Fruit fly (Drosophila melanogaster) S2 (cell line): ENCODE measurements around the gene Hsp60B.

Source experiments
- CG8478 ChIP-seq: fragments of >200 bp; optimal IDR thresholded peaks from 2 replicates; lab custom pipeline; 2018
- CTCF ChIP-seq, 2 experiments: fragments of >200 bp; optimal IDR thresholded peaks; 2 replicates each; lab custom pipeline; 2018

DNA sequence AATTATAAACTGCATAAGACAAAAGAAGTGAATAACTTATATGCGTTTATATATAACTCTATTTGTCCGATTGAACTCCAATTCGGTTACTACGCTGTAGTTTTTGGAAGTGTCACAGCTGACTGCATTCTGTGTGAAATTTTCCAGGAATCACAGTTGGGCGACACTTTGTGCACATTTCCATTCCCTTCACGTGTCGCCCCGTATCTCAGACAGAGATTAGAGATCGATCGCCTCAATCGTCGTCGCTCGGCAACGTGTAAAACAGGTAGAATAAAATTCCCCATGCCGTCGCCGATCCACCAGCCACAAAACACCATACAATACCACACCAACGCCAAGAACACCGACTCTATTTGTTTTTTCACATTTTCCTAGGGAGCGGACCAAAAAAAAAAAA, 14.9 kb upstream of the Hsp60B start:
- TF ChIP-seq CTCF (optimal IDR thresholded peaks at IDR 0.05; lab: Kevin White, UChicago), result no peak
- TF ChIP-seq CG8478 (lab: Kevin White, UChicago), result no peak
